Fruit fly (Drosophila melanogaster): ENCODE measurements around the gene CG9917.

DNA sequence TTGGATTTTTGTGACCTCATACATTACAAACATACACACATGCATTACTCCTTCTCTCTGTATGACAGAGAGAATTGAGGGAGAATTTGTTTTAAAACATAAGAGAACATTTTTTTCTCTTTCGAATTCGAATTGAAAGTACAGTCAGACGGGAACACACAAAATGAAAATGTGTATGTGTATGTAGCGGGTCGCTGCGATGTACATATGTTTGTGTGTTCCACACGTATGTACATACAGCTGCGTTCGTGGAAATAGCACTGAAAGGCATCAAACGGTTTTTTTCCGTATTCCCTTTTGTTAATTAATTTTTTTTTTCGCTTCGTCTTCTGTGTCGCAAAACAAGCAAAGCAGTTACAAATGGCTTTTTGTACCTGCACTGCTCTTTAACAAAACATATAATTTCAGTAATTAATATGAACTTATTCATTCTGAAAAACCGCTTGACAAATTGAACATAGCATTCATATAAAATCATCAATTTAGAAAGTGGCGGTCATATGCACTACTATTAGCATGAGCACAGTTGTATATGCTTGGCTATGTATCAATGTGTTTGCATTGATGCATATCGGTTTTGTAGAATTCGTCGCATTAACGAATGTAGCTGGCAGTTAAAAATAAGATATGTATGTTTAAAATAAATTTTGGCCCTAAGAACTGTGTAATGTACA, 9.7 kb upstream of the CG9917 start:
- TF ChIP-seq CG3726 (GFP tag; IDR thresholded peaks at IDR 0.05) (no peak; the same call in 2 of the 3 replicates), ab (GFP tag; optimal IDR thresholded peaks at IDR 0.05) (peak; percentile 85), sima (GFP tag; optimal IDR thresholded peaks at IDR 0.05) (peak; percentile 93), Aef1 (GFP tag; IDR thresholded peaks at IDR 0.05) (peak; percentile 91), NFAT (GFP tag; IDR thresholded peaks at IDR 0.05) (peak; percentile 78), CG3847 (GFP tag; IDR thresholded peaks at IDR 0.05) (peak; percentile 93), CG15696 (tag; optimal IDR thresholded peaks at IDR 0.05) (peak; percentile 93), CG10654 (GFP tag; optimal IDR thresholded peaks at IDR 0.05) (peak; percentile 94), rib (GFP tag; IDR thresholded peaks at IDR 0.05) (peak; percentile 87)
